Worm (Caenorhabditis elegans) whole organism, L3 larva: ENCODE results near the gene C53C11.1.
"Not testable (repeated sequence)": the region's sequence is repeated elsewhere in the genome, so short reads cannot be mapped to it uniquely, and the experiment has no call there.

ENCODE experiments used
- mdl-1 ChIP-seq: fragments of 150-350 bp; optimal IDR thresholded peaks from 2 replicates; lab custom pipeline; 2014; ENCODE audit warnings: missing biosample characterization, missing genetic modification characterization
- nhr-25 ChIP-seq: sonication (generic microtip); optimal IDR thresholded peaks from 2 replicates; lab custom pipeline; 2017; ENCODE audit warnings: missing biosample characterization, missing genetic modification characterization
- pqm-1 ChIP-seq: fragments of 150-350 bp; optimal IDR thresholded peaks from 2 replicates; lab custom pipeline; 2017; ENCODE audit warnings: missing biosample characterization, missing genetic modification characterization, inconsistent platforms
- zag-1 ChIP-seq: fragments of 150-350 bp; optimal IDR thresholded peaks from 2 replicates; lab custom pipeline; 2014; ENCODE audit warnings: missing biosample characterization, missing genetic modification characterization

DNA sequence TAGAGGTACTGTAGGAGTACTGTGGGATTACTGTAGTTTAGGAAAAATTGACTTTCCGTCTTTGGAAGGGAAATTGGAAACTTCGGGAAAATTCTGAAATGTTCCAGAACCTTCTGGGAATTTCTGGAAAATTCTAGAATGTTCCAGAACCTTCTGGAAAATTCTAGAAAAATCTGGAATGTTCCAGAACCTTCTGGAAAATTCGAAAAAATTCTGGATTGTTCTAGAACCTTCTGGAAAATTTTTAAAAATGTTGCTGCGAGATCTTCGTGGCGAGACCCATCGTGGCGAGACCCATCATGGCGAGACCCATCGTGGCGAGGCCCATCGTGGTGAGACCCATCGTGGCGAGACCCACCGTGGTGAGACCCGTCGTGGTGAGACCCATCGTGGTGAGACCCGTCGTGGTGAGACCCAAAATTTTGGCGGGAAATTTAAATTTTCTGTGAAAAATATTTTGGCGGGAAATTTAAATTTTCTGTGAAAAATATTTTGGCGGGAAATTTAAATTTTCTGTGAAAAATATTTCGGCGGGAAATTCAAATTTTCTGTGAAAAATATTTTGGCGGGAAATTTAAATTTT, 29.8 kb upstream of the C53C11.1 start, which contains the start of gene C53C11.4:
- not testable (repeated sequence) for TF ChIP-seq zag-1 (tag; lab: Kevin White, UChicago); pqm-1 (tag; lab: Kevin White, UChicago); mdl-1; nhr-25
